Fruit fly (Drosophila melanogaster) whole organism, wandering third instar larva: ENCODE results near the gene fend.

ENCODE experiments used
- Abd-B ChIP-seq: fragments of >200 bp; optimal IDR thresholded peaks from 2 replicates; lab custom pipeline; 2017; ENCODE audit warnings: missing biosample characterization, missing genetic modification characterization
- CG32264 ChIP-seq: fragments of 200-800 bp; sonication (Bioruptor generic); optimal IDR thresholded peaks from 2 replicates; lab custom pipeline; 2016; ENCODE audit warnings: missing biosample characterization, missing genetic modification characterization
- CrebA ChIP-seq: fragments of 200-800 bp; sonication (Bioruptor generic); optimal IDR thresholded peaks from 2 replicates; lab custom pipeline; 2016; ENCODE audit warnings: missing biosample characterization, mild to moderate bottlenecking, missing genetic modification characterization, borderline replicate concordance
- Dif ChIP-seq: fragments of 200-275, 200-300 bp; sonication (Bioruptor generic); optimal IDR thresholded peaks from 2 replicates; lab custom pipeline; 2018; ENCODE audit warnings: missing biosample characterization, missing genetic modification characterization; ENCODE audit not compliant: partially characterized antibody
- GATAd ChIP-seq: sonication (Bioruptor generic); optimal IDR thresholded peaks from 2 replicates; lab custom pipeline; 2016; ENCODE audit warnings: missing biosample characterization, missing genetic modification characterization
- HLH106 ChIP-seq: fragments of 200-800 bp; optimal IDR thresholded peaks from 3 replicates; lab custom pipeline; 2019; ENCODE audit warnings: missing biosample characterization, mild to moderate bottlenecking, missing genetic modification characterization, moderate library complexity
- Hnf4 ChIP-seq: fragments of 200-800 bp; sonication (Bioruptor generic); optimal IDR thresholded peaks from 2 replicates; lab custom pipeline; 2016; ENCODE audit warnings: missing biosample characterization, mild to moderate bottlenecking, missing genetic modification characterization
- Hr78 ChIP-seq: fragments of >200 bp; optimal IDR thresholded peaks from 2 replicates; lab custom pipeline; 2017; ENCODE audit warnings: missing biosample characterization, missing genetic modification characterization
- Jra ChIP-seq: sonication (Bioruptor generic); optimal IDR thresholded peaks from 2 replicates; lab custom pipeline; 2016; ENCODE audit warnings: missing biosample characterization, missing genetic modification characterization
- Myc ChIP-seq: fragments of >200 bp; optimal IDR thresholded peaks from 2 replicates; lab custom pipeline; 2017
- N ChIP-seq: fragments of >200 bp; optimal IDR thresholded peaks from 2 replicates; lab custom pipeline; 2018; ENCODE audit warnings: missing biosample characterization, missing external identifiers, missing genetic modification characterization
- OdsH ChIP-seq: fragments of 200-800 bp; sonication (Bioruptor generic); optimal IDR thresholded peaks from 2 replicates; lab custom pipeline; 2016; ENCODE audit warnings: missing biosample characterization, mild to moderate bottlenecking, missing genetic modification characterization
- Rel ChIP-seq, 2 experiments: fragments of 200-800 bp; sonication (Bioruptor generic) in 1 of 2; optimal IDR thresholded peaks; 2 replicates in 1 of 2; 3 replicates in 1 of 2; lab custom pipeline; 2016 to 2019; ENCODE audit warnings: mild to moderate bottlenecking in 2 of 2, missing biosample characterization in 2 of 2, missing genetic modification characterization in 2 of 2, moderate library complexity in 1 of 2
- Sp1 ChIP-seq: fragments of 200-800 bp; sonication (Bioruptor generic); optimal IDR thresholded peaks from 3 replicates; lab custom pipeline; 2019; ENCODE audit warnings: missing biosample characterization, mild to moderate bottlenecking, missing genetic modification characterization, moderate library complexity
- Vsx2 ChIP-seq: fragments of 200-300, 225-300 bp; sonication (Bioruptor generic); optimal IDR thresholded peaks from 2 replicates; lab custom pipeline; 2018; ENCODE audit warnings: missing biosample characterization, missing genetic modification characterization; ENCODE audit not compliant: partially characterized antibody
- brk ChIP-seq: fragments of 200-800 bp; sonication (Bioruptor generic); optimal IDR thresholded peaks from 2 replicates; lab custom pipeline; 2016; ENCODE audit warnings: missing biosample characterization, mild to moderate bottlenecking, missing genetic modification characterization
- dl ChIP-seq, 2 experiments: fragments of 175-275, 200-275 bp in 1 of 2; fragments of 200-275 bp in 1 of 2; sonication (Bioruptor generic); optimal IDR thresholded peaks; lab custom pipeline; 2018; ENCODE audit warnings: mild to moderate bottlenecking in 2 of 2, missing biosample characterization in 2 of 2, missing genetic modification characterization in 2 of 2, moderate library complexity in 2 of 2; ENCODE audit not compliant: partially characterized antibody in 2 of 2, insufficient read depth in 1 of 2
- dsf ChIP-seq: sonication (Bioruptor generic); optimal IDR thresholded peaks from 2 replicates; lab custom pipeline; 2016; ENCODE audit warnings: missing biosample characterization, missing genetic modification characterization, borderline replicate concordance
- ey ChIP-seq: fragments of 200-800 bp; sonication (Bioruptor generic); optimal IDR thresholded peaks from 2 replicates; lab custom pipeline; 2016; ENCODE audit warnings: missing biosample characterization, missing genetic modification characterization
- fru ChIP-seq: fragments of 200-800 bp; sonication (Bioruptor generic); optimal IDR thresholded peaks from 3 replicates; lab custom pipeline; 2016; ENCODE audit warnings: missing biosample characterization, mild to moderate bottlenecking, missing genetic modification characterization
- h ChIP-seq: fragments of 200-800 bp; sonication (Bioruptor generic); optimal IDR thresholded peaks from 3 replicates; lab custom pipeline; 2016; ENCODE audit warnings: missing biosample characterization, mild to moderate bottlenecking, missing genetic modification characterization
- jim ChIP-seq: fragments of 175-275, 200-325 bp; sonication (Bioruptor generic); optimal IDR thresholded peaks from 2 replicates; lab custom pipeline; 2016; ENCODE audit warnings: missing biosample characterization, mild to moderate bottlenecking, missing genetic modification characterization
- rgr ChIP-seq: fragments of 200-800 bp; sonication (Bioruptor generic); optimal IDR thresholded peaks from 3 replicates; lab custom pipeline; 2016; ENCODE audit warnings: missing biosample characterization, mild to moderate bottlenecking, missing genetic modification characterization
- sage ChIP-seq: fragments of 200-800 bp; sonication (Bioruptor generic); optimal IDR thresholded peaks from 2 replicates; lab custom pipeline; 2016; ENCODE audit warnings: missing biosample characterization, mild to moderate bottlenecking, missing genetic modification characterization
- sv ChIP-seq: fragments of 200-800 bp; sonication (Bioruptor generic); optimal IDR thresholded peaks from 3 replicates; lab custom pipeline; 2016; ENCODE audit warnings: missing biosample characterization, missing genetic modification characterization
- tai ChIP-seq: sonication (Bioruptor generic); optimal IDR thresholded peaks from 2 replicates; lab custom pipeline; 2016; ENCODE audit warnings: missing biosample characterization, missing genetic modification characterization
- usp ChIP-seq: fragments of >200 bp; optimal IDR thresholded peaks from 2 replicates; lab custom pipeline; 2017; ENCODE audit warnings: missing biosample characterization, missing genetic modification characterization
- woc ChIP-seq: sonication (Bioruptor generic); optimal IDR thresholded peaks from 2 replicates; lab custom pipeline; 2016; ENCODE audit warnings: missing biosample characterization, mild to moderate bottlenecking, missing genetic modification characterization

Gene fend

dm6 chrX:9131523-9131922, 3.4 kb downstream of the fend start:
- no peak for TF ChIP-seq Jra (GFP tag; lab: Kevin White, UChicago)
- TF ChIP-seq rgr (GFP tag; lab: Kevin White, UChicago) = no peak
- no peak for TF ChIP-seq CrebA (GFP tag; lab: Kevin White, UChicago)
- no peak for TF ChIP-seq usp (GFP tag; lab: Kevin White, UChicago)
- TF ChIP-seq Abd-B (GFP tag; lab: Kevin White, UChicago) = no peak
- TF ChIP-seq, all 38 proteins: peak for 0

- TF ChIP-seq dl (GFP tag; optimal IDR thresholded peaks at IDR 0.05; lab: Kevin White, UChicago; ENCODE audit: insufficient read depth in 1 of 2, partially characterized antibody in 2 of 2) (no peak), Hr78 (GFP tag; lab: Kevin White, UChicago) (no peak), Myc (no peak), tai (GFP tag; lab: Kevin White, UChicago) (no peak), rgr (GFP tag; lab: Kevin White, UChicago) (no peak), Dif (GFP tag; lab: Kevin White, UChicago) (no peak), GATAd (GFP tag; lab: Kevin White, UChicago) (no peak), CrebA (GFP tag; lab: Kevin White, UChicago) (no peak), HLH106 (tag; lab: Kevin White, UChicago) (no peak), OdsH (GFP tag; lab: Kevin White, UChicago) (no peak), Jra (GFP tag; lab: Kevin White, UChicago) (no peak), CG32264 (no peak), h (GFP tag; lab: Kevin White, UChicago) (no peak), Vsx2 (GFP tag; lab: Kevin White, UChicago) (no peak), Hnf4 (GFP tag; lab: Kevin White, UChicago) (no peak), Abd-B (GFP tag; lab: Kevin White, UChicago) (no peak), Rel (GFP tag; optimal IDR thresholded peaks at IDR 0.05; lab: Kevin White, UChicago) (no peak), Rel (tag; optimal IDR thresholded peaks at IDR 0.05; lab: Kevin White, UChicago) (no peak), dsf (GFP tag; lab: Kevin White, UChicago) (no peak), sv (GFP tag; lab: Kevin White, UChicago) (no peak), N (GFP tag; lab: Kevin White, UChicago) (no peak)
- TF ChIP-seq, all 38 proteins: peak for 0
Observed at dm6 chrX:9130243-9130642, 4.7 kb downstream of the fend start.

DNA sequence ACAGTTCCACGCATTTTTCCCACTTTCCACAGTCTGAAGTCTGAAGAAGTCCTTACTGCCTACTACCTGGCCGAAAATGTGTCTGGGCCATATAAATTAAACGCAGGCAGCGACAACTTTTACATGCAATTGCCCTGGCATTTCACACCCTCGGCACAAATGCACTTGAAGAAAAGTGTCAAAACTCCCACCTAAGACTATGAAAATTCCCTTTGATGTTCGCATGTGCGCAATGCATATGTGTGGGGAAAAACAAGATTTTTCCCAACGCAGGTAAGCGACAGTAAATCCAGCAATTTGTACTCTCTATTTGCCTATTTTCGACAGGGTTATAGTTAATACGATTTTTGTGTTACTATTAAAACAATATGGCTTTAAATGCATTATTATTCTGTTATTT, 5.5 kb downstream of the fend start:
- TF ChIP-seq N (GFP tag; lab: Kevin White, UChicago) = no peak
- no peak for TF ChIP-seq dl (GFP tag; optimal IDR thresholded peaks at IDR 0.05; lab: Kevin White, UChicago; ENCODE audit: insufficient read depth in 1 of 2, partially characterized antibody in 2 of 2)
- TF ChIP-seq tai (GFP tag; lab: Kevin White, UChicago) = no peak
- TF ChIP-seq sage (GFP tag; lab: Kevin White, UChicago) = no peak
- no peak for TF ChIP-seq woc (GFP tag; lab: Kevin White, UChicago)
- no peak for TF ChIP-seq Hnf4 (GFP tag; lab: Kevin White, UChicago)
- no peak for TF ChIP-seq sv (GFP tag; lab: Kevin White, UChicago)
- no peak for TF ChIP-seq usp (GFP tag; lab: Kevin White, UChicago)
- no peak for TF ChIP-seq fru (GFP tag; lab: Kevin White, UChicago)

- no peak for TF ChIP-seq woc (GFP tag; lab: Kevin White, UChicago)
- no peak for TF ChIP-seq brk (GFP tag; lab: Kevin White, UChicago)
Observed at dm6 chrX:9128012-9128280, 7.0 kb downstream of the fend start.

DNA sequence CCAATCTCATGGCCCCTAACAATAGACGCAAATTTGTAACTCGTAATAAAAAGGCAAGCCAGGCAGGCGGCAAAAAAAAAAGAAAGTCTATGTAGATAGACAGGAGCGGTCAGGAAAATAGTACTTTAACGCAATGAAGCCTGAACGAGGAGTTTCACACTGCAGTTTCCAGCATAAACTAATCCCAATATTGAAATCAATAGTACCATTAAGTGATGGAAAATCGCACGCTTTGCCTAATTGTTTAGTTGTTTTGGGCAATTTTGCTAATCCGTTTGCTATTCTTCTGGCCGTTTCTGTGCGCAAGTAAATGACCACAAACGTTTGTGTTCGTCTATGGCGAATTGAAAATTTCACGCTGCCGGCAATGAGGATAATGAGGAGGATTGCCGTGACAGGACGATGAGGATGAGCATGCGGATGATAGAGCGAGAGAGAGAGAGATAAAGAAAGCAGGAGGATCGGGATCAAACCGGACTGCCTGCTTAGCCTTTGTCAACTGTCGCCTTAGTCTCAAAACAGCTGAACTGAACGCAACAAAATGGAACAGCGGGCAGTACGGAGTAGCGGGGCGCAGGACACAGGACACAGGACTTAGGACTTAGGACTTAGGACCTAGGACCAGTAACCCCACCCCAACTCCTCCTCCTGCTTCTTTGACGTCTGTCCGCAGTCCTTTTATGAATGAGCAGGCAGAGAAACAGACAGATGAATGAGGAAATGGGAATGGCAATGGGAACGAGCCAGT, 7.5 kb downstream of the fend start:
- TF ChIP-seq Sp1 (GFP tag; lab: Kevin White, UChicago) (no peak), jim (GFP tag; lab: Kevin White, UChicago) (no peak), Hr78 (GFP tag; lab: Kevin White, UChicago) (no peak), Myc (no peak), CrebA (GFP tag; lab: Kevin White, UChicago) (no peak)

dm6 chrX:9122492-9122891, 12.4 kb downstream of the fend start:
- TF ChIP-seq woc (GFP tag; lab: Kevin White, UChicago) (no peak), sv (GFP tag; lab: Kevin White, UChicago) (no peak), N (GFP tag; lab: Kevin White, UChicago) (no peak), GATAd (GFP tag; lab: Kevin White, UChicago) (no peak), ey (GFP tag; lab: Kevin White, UChicago) (no peak)
